Worm (Caenorhabditis elegans): ENCODE results near the gene sulp-5.

sulp-5 gene

DNA sequence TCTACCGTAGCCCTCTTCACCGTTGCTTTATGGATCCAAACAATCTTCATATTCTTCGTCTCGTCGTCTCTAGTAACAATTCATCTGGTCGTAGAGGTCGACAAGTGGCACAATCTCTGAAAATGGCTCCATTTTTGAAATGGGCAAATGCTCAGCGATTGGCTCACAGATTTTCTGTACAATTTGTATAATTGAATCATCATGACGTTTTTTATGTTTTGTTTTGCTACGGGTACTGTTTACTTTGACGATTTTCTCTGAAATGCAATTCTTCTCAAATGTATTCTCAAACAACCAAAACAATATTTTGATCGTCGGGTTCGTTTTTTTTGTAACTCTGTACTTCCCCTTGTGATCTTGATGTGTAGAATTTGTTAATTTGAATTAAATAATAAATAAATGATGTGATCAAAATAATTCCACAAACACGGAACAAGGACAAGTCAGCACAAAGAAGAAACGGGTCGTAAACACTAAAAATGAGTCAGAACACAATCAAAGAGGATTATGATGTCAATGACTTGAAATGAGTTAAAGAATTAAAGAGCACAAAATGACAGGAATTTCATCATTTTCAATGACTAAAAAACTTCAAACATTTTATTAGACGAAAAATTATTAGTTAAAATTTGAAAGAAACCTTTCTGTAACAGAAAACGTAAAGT is 17.8 kb upstream of the sulp-5 start:
- TF ChIP-seq unc-62 (GFP tag; optimal IDR thresholded peaks at IDR 0.05) = no peak

DNA sequence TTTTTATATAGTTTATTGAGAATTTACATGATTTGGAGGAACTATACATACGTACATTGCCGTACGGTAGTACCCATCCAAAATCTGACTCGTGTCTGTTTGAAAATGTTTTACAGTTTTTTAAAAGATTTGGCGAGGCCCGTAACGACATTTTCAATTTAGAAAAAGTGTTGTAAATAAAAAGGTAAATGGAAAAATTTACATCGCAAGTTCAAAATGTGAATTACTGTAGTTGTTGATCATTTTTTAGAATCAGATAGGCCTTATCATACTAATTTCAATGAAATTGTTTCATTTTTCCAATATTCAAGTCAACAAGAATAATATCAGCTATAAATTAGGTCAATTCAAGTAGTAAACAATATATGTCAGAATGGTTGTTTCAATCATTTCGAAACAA is 17.0 kb upstream of the sulp-5 start, which contains the start of gene R13H4.6:
Gene R13H4.6 (plus strand): TSS at position 301 of the 400 bp plus-strand sequence.
- no peak for TF ChIP-seq unc-62 (GFP tag; optimal IDR thresholded peaks at IDR 0.05)

DNA sequence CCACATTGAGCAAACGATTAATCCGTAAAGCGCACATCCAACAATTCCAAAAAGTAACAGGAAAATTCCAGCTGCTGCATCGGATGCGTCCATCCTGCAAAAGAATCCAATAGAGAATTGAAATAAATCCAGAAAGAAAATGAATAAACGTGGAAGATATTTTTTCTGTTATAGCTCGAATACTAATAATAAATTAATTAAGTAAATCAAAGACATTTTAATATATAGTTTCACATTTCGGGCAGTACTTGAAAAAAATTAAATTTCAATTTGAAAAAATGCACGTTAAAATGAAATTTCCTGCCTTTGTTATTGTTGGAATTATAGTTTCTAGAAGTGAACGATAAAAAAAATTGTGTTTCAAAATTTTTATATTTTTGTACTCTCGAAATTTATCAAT is 11.7 kb upstream of the sulp-5 start, which contains the start of gene R13H4.7:
Gene R13H4.7 (minus strand): TSS at position 101 of the 400 bp plus-strand sequence.
- no peak for TF ChIP-seq unc-62 (GFP tag; optimal IDR thresholded peaks at IDR 0.05)

DNA sequence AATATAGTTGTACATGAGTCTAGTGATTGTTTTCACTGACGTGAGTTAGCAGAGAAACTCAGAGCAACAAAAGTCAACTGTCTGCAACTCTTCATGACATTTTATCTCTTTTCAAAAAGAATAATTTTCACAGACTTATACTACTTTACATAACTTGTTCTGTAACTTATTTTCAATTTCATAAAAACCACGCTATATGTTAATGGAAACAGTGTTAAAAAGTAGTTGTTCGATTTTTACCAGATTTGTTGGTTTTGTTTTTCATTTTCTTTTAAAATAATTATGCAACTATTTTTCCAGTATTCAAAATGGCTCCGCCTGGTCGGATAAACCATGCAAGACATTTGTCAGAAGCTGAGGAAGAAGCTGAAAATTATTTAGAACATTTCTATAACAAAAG is 4.8 kb upstream of the sulp-5 start, which contains the start of gene sulp-4:
Gene sulp-4 (plus strand): TSS at position 301 of the 400 bp plus-strand sequence.
- no peak for TF ChIP-seq unc-62 (GFP tag; optimal IDR thresholded peaks at IDR 0.05)

DNA sequence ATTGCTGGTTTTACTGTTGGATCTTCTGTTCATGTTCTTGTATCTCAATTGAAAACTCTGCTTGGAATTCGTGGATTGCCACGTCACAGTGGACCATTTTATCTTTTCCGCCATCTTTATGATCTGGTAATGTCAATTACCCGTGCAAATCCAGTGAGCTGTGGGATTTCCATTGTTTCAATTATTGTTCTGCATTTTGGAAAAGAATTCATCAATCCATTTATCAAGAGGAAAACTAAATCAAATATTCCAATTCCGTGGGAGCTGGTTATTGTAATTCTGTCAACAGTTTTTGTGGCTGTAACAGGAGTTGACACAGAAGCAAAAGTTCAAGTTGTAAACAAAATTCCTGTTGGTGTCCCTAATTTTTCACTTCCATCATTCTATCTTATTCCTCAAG is 3.2 kb upstream of the sulp-5 start:
- TF ChIP-seq unc-62 (GFP tag; optimal IDR thresholded peaks at IDR 0.05) = no peak

DNA sequence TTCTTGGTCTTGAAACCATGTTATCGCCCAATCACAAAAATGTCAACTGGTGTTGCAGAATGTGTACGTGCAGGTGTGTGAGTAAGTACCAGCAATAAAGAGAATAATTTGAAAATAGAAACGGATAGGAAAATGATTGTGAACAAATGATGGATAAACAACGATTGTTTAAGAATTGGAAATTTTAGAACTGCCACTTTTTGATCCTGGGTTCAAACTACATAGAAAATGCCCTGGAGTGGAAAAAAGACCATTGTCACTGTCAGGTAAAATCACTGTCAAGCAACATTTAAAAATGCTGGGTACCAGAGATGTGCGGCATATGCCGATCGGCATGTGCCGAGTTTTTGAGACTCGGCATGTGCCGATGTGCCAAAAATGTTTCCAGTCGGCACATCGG is 3.4 kb downstream of the sulp-5 start:
- TF ChIP-seq unc-62 (GFP tag; optimal IDR thresholded peaks at IDR 0.05) = no peak

DNA sequence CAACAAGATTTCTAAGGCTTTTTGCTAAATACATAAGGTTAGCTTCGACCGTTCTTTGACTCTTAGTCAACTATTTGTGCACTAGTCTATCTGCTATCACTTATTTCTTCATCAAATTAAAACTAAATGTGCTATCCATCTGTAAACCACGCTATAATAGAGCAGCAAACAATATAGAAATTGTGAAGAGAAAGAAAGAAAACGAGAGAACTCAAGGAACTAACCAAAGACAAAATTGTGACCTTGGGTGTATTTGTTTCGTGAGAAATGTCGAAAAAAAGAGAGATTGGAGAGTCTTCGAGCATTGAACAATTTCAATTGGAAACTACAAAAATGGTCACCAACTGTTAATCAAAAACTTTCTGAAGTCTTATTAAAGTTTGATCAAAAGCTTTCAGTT is 5.3 kb downstream of the sulp-5 start:
- no peak for TF ChIP-seq unc-62 (GFP tag; optimal IDR thresholded peaks at IDR 0.05)

DNA sequence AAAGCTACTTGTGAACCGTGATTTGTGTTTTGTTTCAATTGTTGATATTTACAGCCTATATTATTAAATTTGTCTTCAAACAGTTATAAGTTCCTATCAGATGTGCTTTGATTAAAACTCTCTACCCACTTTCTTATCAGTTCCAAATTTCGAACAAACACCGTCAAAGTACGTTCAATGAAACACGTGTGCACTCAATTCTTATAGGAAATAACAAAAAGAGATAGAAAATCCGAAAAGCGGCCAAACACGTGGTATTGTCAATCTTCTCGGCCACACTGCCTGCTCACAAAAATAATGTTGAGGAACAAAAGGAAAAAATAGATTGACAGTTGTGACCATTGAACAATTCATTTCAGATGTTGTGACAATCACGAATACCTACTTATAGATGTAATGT is 6.1 kb downstream of the sulp-5 start:
- no peak for TF ChIP-seq unc-62 (GFP tag; optimal IDR thresholded peaks at IDR 0.05)

DNA sequence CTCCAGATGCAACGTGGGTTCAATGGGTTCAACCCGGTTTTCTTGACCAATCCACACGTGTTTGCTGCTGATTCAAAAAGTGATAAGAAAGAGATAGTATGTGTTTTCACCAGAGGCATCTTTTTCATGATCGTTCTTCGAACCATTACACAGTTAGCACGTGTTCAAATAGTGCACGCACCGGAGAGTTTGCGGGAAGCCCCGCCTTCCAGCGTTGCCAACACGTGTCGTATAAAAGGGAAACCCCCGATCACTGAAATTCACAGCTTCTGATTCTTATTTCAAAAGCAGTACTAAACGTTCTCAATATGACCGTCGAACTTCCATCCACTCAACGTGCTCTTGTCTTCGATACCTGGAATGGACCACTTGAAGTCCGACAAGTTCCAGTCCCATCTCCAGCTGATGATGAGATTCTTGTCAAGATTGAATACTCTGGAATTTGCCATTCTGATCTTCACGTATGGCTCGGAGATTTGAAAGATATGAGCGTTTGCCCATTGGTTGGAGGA is 8.2 kb downstream of the sulp-5 start, which contains the start of gene adh-1:
Gene adh-1 (plus strand): TSS at position 261 of the 512 bp plus-strand sequence.
- TF ChIP-seq unc-62 (GFP tag; optimal IDR thresholded peaks at IDR 0.05) = no peak

DNA sequence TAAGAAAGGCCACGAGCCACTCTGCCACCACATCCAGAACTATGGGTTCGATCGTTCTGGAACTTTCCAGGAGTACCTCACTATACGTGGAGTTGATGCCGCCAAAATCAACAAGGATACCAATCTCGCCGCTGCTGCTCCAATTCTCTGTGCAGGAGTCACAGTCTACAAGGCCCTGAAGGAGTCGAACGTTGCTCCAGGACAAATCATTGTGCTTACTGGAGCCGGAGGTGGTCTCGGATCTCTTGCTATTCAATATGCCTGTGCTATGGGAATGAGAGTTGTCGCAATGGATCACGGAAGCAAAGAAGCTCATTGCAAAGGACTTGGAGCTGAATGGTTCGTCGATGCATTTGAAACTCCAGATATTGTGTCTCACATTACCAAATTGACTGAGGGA is 8.8 kb downstream of the sulp-5 start:
- no peak for TF ChIP-seq unc-62 (GFP tag; optimal IDR thresholded peaks at IDR 0.05)

DNA sequence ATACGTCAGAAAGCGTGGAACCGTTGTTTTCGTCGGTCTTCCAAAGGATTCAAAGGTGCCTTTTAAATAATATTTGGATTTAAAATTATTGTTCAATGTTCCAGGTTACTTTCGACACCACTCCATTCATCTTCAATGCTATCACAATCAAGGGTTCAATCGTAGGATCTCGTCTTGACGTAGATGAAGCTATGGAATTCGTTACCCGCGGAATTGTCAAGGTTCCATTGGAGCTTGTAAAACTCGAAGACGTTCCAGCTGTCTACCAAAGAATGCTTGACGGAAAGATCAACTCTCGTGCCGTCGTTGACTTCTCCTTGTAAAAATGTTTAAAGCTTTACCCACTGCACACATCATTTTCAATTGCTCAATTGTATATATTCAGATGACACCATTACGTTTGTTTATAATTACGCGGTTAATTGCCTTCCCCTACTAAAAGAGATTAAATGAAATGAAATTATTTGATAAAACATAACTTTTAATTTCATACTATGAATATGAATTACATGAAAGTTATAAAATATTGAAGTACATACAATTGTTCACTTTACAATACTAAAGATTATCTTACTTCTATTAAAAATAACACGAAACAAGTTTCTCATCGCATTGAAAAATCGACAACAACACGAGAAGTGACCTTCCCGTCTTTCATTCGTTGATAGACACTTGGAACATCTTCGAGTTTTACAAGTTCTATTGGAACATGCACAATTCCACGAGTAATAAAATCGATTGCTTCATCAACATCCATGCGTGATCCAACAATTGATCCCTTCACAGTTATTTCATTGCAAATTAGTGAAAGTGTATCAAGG is 9.5 kb downstream of the sulp-5 start:
- TF ChIP-seq unc-62 (GFP tag; optimal IDR thresholded peaks at IDR 0.05) = no peak

DNA sequence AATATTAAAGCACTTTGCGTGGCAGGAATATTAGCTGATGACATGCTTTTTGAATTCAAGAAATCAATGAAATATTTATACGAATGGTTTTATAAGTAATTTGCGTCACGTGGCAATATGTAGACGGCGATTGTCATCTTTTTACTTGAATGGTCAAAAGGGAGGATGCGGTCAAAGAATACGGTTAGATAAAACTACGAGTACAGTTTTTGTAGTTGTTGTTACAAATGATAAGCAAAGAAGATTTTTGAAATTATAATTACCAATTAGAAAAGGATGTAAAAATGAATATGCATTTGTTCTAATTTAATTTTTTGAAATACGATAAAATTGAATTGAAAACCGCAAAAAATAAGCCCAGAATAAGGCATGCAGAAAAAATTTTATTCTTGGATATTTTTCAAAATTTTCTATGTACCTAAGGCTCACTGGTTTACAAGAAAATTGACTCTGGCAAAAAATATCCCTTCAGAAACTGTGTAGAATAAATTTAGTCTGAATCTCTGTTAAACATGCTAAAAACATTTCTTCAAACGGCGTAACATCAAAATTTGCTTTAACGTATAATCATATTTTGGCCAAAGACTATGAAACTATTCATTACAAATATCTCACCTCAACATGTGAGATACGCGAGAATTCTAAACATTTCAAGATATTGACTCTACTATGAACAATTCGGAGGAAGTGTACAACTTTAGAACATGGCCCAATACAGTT is 11.5 kb downstream of the sulp-5 start, which contains the start of the genes sodh-2 and srx-76:
Gene sodh-2 (minus strand): TSS at position 101 of the 720 bp plus-strand sequence.
Gene srx-76 (plus strand): TSS at position 670 of the 720 bp plus-strand sequence.
- TF ChIP-seq unc-62 (GFP tag; optimal IDR thresholded peaks at IDR 0.05) = no peak

DNA sequence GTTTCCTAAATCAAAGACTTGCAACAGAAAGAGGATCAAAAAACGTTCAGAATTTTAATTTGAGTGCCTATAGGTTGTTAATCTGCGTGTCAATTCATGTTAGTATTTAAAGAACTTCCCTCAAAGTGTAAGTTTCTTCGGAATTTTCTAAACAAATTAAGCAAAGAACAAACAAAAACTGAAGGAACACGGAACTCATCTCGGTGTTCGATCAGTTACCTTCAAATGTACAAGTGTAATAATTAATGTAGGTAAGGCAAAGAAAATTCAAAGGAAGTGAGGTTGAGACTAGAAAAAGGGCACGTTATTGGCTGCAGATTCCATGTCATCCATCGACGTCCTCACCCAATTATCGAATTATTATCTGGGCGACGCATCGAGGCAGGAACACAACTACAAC is 14.1 kb downstream of the sulp-5 start, which contains the start of gene K12G11.6:
Gene K12G11.6 (plus strand): TSS at position 357 of the 400 bp plus-strand sequence.
- TF ChIP-seq unc-62 (GFP tag; optimal IDR thresholded peaks at IDR 0.05) = no peak

DNA sequence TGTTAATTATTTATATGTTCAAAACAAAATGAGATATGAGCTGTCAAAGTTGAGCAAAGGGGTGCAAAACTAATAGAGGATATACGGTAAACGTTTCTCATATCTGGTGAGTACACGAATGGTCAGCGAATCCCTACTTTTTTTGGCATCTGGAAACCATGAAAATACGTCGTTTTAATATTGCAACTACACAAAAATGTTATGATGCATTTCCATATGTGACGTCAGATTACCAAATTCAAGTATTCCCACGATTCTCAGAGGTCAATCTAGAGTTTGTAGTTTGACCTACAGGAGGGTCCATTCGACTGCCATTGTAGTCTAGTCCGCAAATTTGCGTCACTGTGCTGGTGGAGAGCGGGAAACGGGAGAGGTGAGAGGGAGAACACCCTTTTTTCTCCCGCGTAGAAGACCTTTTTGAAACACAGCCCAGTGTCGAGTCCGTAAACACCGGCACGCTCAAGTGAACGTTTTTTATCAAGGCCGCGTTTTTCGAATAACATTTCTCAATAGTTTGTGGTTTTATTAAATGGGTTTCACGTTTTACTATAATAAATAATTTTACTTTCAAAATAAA is 16.6 kb downstream of the sulp-5 start:
- no peak for TF ChIP-seq unc-62 (GFP tag; optimal IDR thresholded peaks at IDR 0.05)

DNA sequence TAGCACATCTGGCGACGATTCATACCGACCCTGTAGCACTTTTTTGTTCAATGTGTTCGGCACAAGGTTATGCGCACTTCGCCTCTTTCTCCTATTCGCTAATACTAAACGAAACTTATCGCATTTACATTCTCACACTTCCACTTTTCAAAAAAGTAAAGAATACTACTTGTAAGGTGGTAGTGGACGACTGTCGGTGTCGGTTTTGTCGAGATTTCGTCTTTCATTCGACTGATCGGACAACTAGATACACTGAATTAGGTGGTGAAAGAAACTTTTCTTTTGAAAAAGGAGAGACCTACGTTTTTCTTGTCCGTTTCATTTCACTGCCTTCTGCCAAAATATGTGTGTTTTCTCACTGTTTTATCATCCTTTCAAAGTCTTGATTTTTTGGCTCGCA is 17.8 kb downstream of the sulp-5 start:
- TF ChIP-seq unc-62 (GFP tag; optimal IDR thresholded peaks at IDR 0.05) = no peak

All from whole organism, dauer.